Worm (Caenorhabditis elegans) whole organism, L2 larva: ENCODE measurements around the gene H43E16.1.

Source experiments
- C34F6.9 ChIP-seq: fragments of 150-350 bp; optimal IDR thresholded peaks from 2 replicates; lab custom pipeline; 2014; ENCODE audit warnings: missing biosample characterization, missing genetic modification characterization
- R02D3.7 ChIP-seq: fragments of 150-350 bp; optimal IDR thresholded peaks from 2 replicates; lab custom pipeline; 2014; ENCODE audit warnings: missing biosample characterization, missing genetic modification characterization
- Y55F3AM.14 ChIP-seq: fragments of 200-800 bp; sonication (Bioruptor generic); optimal IDR thresholded peaks from 2 replicates; lab custom pipeline; 2018; ENCODE audit warnings: mild to moderate bottlenecking, missing genetic modification characterization, missing compliant biosample characterization
- ZK546.5 ChIP-seq: sonication (generic microtip); optimal IDR thresholded peaks from 2 replicates; lab custom pipeline; 2017; ENCODE audit warnings: missing biosample characterization, missing genetic modification characterization
- aly-2 ChIP-seq: fragments of 150-350 bp; optimal IDR thresholded peaks from 2 replicates; lab custom pipeline; 2014; ENCODE audit warnings: missing biosample characterization, missing genetic modification characterization
- ama-1 ChIP-seq: fragments of 150-350 bp; optimal IDR thresholded peaks from 2 replicates; lab custom pipeline; 2018; ENCODE audit warnings: inconsistent platforms
- blmp-1 ChIP-seq: sonication (generic microtip); optimal IDR thresholded peaks from 2 replicates; lab custom pipeline; 2017; ENCODE audit warnings: missing genetic modification characterization, mild to moderate bottlenecking, missing compliant biosample characterization, antibody characterized with exemption, moderate library complexity; ENCODE audit not compliant: insufficient read depth
- ceh-16 ChIP-seq: fragments of 150-350 bp; optimal IDR thresholded peaks from 2 replicates; lab custom pipeline; 2014; ENCODE audit warnings: missing biosample characterization, missing genetic modification characterization
- ceh-82 ChIP-seq: fragments of 150-350 bp; optimal IDR thresholded peaks from 2 replicates; lab custom pipeline; 2014; ENCODE audit warnings: missing biosample characterization, missing genetic modification characterization
- crh-2 ChIP-seq: sonication (generic microtip); optimal IDR thresholded peaks from 2 replicates; lab custom pipeline; 2017; ENCODE audit warnings: missing biosample characterization, missing genetic modification characterization
- egl-27 ChIP-seq: sonication (generic microtip); optimal IDR thresholded peaks from 3 replicates; lab custom pipeline; 2017; ENCODE audit warnings: missing biosample characterization, missing genetic modification reagents, missing genetic modification characterization
- elt-1 ChIP-seq: fragments of 150-350 bp; optimal IDR thresholded peaks from 2 replicates; lab custom pipeline; 2014; ENCODE audit warnings: missing biosample characterization, missing genetic modification characterization
- elt-3 ChIP-seq: sonication (generic microtip); optimal IDR thresholded peaks from 2 replicates; lab custom pipeline; 2017; ENCODE audit warnings: missing biosample characterization, missing genetic modification characterization
- fos-1 ChIP-seq: fragments of 150-350 bp; optimal IDR thresholded peaks from 2 replicates; lab custom pipeline; 2014; ENCODE audit warnings: missing biosample characterization, missing genetic modification characterization
- lin-11 ChIP-seq: fragments of 150-350 bp; sonication (generic microtip); optimal IDR thresholded peaks from 2 replicates; lab custom pipeline; 2014; ENCODE audit warnings: missing biosample characterization, missing genetic modification characterization, inconsistent platforms, mixed read lengths
- lin-13 ChIP-seq: fragments of 150-350 bp; optimal IDR thresholded peaks from 2 replicates; lab custom pipeline; 2014; ENCODE audit warnings: missing biosample characterization, missing genetic modification reagents, missing genetic modification characterization
- lin-39 ChIP-seq: fragments of 150-350 bp; optimal IDR thresholded peaks from 2 replicates; lab custom pipeline; 2014; ENCODE audit warnings: missing biosample characterization, missing genetic modification reagents, missing genetic modification characterization
- lsy-2 ChIP-seq, 2 experiments: fragments of 150-350 bp in 1 of 2; sonication (generic microtip) in 1 of 2; optimal IDR thresholded peaks; 2 replicates each; lab custom pipeline; 2014 to 2017; ENCODE audit warnings: missing biosample characterization in 2 of 2, missing genetic modification characterization in 2 of 2
- mab-5 ChIP-seq: fragments of 150-350 bp; optimal IDR thresholded peaks from 2 replicates; lab custom pipeline; 2014; ENCODE audit warnings: missing biosample characterization, missing genetic modification characterization
- mbf-1 ChIP-seq: sonication (generic microtip); optimal IDR thresholded peaks from 2 replicates; lab custom pipeline; 2017; ENCODE audit warnings: missing biosample characterization, missing genetic modification characterization
- mdl-1 ChIP-seq, 2 experiments: fragments of 150-350 bp in 1 of 2; sonication (generic microtip) in 1 of 2; optimal IDR thresholded peaks; 2 replicates each; lab custom pipeline; 2017; ENCODE audit warnings: missing biosample characterization in 2 of 2, missing genetic modification characterization in 2 of 2
- nhr-10 ChIP-seq: sonication (generic microtip); optimal IDR thresholded peaks from 2 replicates; lab custom pipeline; 2017; ENCODE audit warnings: missing biosample characterization, missing genetic modification characterization
- nhr-11 ChIP-seq: fragments of 150-350 bp; optimal IDR thresholded peaks from 2 replicates; lab custom pipeline; 2014; ENCODE audit warnings: missing biosample characterization, missing genetic modification characterization
- nhr-12 ChIP-seq: fragments of 150-350 bp; optimal IDR thresholded peaks from 2 replicates; lab custom pipeline; 2014; ENCODE audit warnings: missing biosample characterization, missing genetic modification characterization
- nhr-21 ChIP-seq: fragments of 150-350 bp; optimal IDR thresholded peaks from 2 replicates; lab custom pipeline; 2014; ENCODE audit warnings: missing biosample characterization, missing genetic modification characterization
- nhr-25 ChIP-seq: fragments of 150-350 bp; sonication (generic microtip); optimal IDR thresholded peaks from 3 replicates; lab custom pipeline; 2014; ENCODE audit warnings: missing biosample characterization, missing genetic modification characterization
- sem-4 ChIP-seq: fragments of 150-350 bp; optimal IDR thresholded peaks from 2 replicates; lab custom pipeline; 2014; ENCODE audit warnings: missing biosample characterization, missing genetic modification reagents, missing genetic modification characterization
- sma-3 ChIP-seq: sonication (generic microtip); optimal IDR thresholded peaks from 2 replicates; lab custom pipeline; 2016; ENCODE audit warnings: missing genetic modification reagents, missing genetic modification characterization, missing compliant biosample characterization
- sma-9 ChIP-seq, 2 experiments: fragments of 150-350 bp in 1 of 2; sonication (generic microtip) in 1 of 2; optimal IDR thresholded peaks; 2 replicates each; lab custom pipeline; 2014 to 2016; ENCODE audit warnings: missing genetic modification characterization in 2 of 2, mild to moderate bottlenecking in 1 of 2, missing biosample characterization in 1 of 2, missing compliant biosample characterization in 1 of 2, missing genetic modification reagents in 1 of 2, moderate library complexity in 1 of 2
- snpc-4 ChIP-seq: fragments of 150-350 bp; optimal IDR thresholded peaks from 2 replicates; lab custom pipeline; 2014; ENCODE audit warnings: missing biosample characterization, missing genetic modification characterization
- unc-39 ChIP-seq: fragments of 150-350 bp; optimal IDR thresholded peaks from 2 replicates; lab custom pipeline; 2014; ENCODE audit warnings: missing biosample characterization, missing genetic modification characterization
- unc-62 ChIP-seq: fragments of 150-350 bp; optimal IDR thresholded peaks from 2 replicates; lab custom pipeline; 2014; ENCODE audit warnings: missing biosample characterization, missing genetic modification reagents, missing genetic modification characterization
- zag-1 ChIP-seq: fragments of 150-350 bp; optimal IDR thresholded peaks from 2 replicates; lab custom pipeline; 2014; ENCODE audit warnings: missing biosample characterization, missing genetic modification characterization
- ztf-1 ChIP-seq: fragments of 200-800 bp; sonication (Bioruptor generic); conservative IDR thresholded peaks from 2 replicates; pipeline ENCODE4 v1.3.6; 2022; ENCODE audit warnings: missing genetic modification characterization, missing compliant biosample characterization

The H43E16.1 gene

DNA sequence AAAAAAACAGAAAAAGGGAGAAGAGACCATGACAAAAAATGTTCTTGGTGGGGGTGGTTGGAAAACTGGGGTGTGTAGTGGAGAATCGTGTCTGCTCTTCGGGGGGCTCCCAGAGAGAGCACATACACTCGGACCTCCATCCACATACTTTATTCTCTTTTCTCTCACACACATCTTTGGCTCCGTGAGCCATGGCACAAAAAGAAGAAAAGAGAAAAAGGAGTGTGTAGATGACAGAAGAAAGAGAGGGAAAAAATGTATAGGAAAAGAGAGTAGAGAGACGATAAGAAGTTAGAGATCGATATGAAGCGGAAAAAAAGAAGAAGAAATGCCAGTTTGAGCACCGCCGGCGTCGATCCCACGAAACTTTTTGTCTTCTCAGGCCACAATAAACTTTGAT lies 34.9 kb downstream of the H43E16.1 start (continued):
- no peak for TF ChIP-seq ZK546.5 (tag; lab: Kevin White, UChicago)
- no peak for TF ChIP-seq sem-4
- TF ChIP-seq aly-2 (tag; lab: Kevin White, UChicago) = no peak
- TF ChIP-seq lsy-2 (tag; optimal IDR thresholded peaks at IDR 0.05; lab: Kevin White, UChicago) = peak; percentile 24 to 54
- no peak for TF ChIP-seq nhr-11 (tag; lab: Kevin White, UChicago)
- peak; percentile 7 for TF ChIP-seq snpc-4 (tag; lab: Kevin White, UChicago)
- TF ChIP-seq R02D3.7 = no peak
- TF ChIP-seq zag-1 (tag; lab: Kevin White, UChicago) = peak; percentile 79
- peak; percentile 60 for TF ChIP-seq mab-5
- no peak for TF ChIP-seq nhr-25 (tag; lab: Kevin White, UChicago)
- no peak for TF ChIP-seq fos-1 (tag; lab: Kevin White, UChicago)
- TF ChIP-seq lin-11 (tag; lab: Kevin White, UChicago) = peak; percentile 21
- TF ChIP-seq ceh-16 (tag; lab: Kevin White, UChicago) = no peak
- TF ChIP-seq ceh-82 = no peak
- TF ChIP-seq C34F6.9 (tag; lab: Kevin White, UChicago) = peak; percentile 81
- TF ChIP-seq elt-3 (tag; lab: Kevin White, UChicago) = no peak
- TF ChIP-seq unc-39 = no peak
- no peak for TF ChIP-seq ztf-1 (GFP tag; lab: Robert Waterston, UW)
- no peak for TF ChIP-seq mdl-1 (tag; optimal IDR thresholded peaks at IDR 0.05; lab: Kevin White, UChicago)
- TF ChIP-seq unc-62 (GFP tag; lab: Kevin White, UChicago) = no peak
- no peak for TF ChIP-seq nhr-10 (tag; lab: Kevin White, UChicago)
- TF ChIP-seq blmp-1 (tag; lab: Kevin White, UChicago) = no peak
- TF ChIP-seq Y55F3AM.14 = no peak
- no peak for TF ChIP-seq lin-13 (GFP tag; lab: Kevin White, UChicago)

ce11 chrII:6709680-6710079 lies 35.6 kb downstream of the H43E16.1 start:
- TF ChIP-seq nhr-21 = peak; percentile 20
- TF ChIP-seq elt-1 (tag; lab: Kevin White, UChicago) = no peak
- TF ChIP-seq, all 48 proteins: peak for 1

DNA sequence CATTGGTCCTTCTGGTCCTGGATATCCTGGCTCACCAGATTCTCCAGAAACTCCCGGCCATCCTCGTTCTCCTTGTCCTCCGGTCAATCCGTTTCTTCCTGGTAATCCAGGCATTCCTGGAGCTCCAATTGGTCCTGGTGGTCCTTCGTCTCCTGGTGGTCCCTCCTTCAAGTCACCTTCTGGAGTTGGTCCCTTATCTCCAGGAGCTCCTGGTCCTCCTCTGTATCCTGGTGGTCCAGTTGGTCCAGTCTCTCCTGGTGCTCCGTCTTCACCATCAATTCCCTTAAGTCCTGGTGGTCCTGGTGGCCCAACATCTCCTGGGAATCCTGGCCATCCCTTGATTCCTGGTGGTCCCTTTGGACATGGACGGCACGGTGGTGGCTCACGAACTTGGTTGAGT lies 36.5 kb downstream of the H43E16.1 start:
- TF ChIP-seq blmp-1 (tag; lab: Kevin White, UChicago) (no peak), ztf-1 (GFP tag; lab: Robert Waterston, UW) (no peak), zag-1 (tag; lab: Kevin White, UChicago) (no peak), R02D3.7 (no peak), mbf-1 (no peak), nhr-21 (no peak), crh-2 (no peak), ceh-82 (no peak), ama-1 (lab: Kevin White, UChicago) (no peak), mab-5 (no peak)
- TF ChIP-seq, all 48 proteins: peak for 0

- TF ChIP-seq nhr-12 (tag; lab: Kevin White, UChicago) (no peak), lsy-2 (tag; optimal IDR thresholded peaks at IDR 0.05; lab: Kevin White, UChicago) (peak in 1 of 2 experiments; percentile 63), blmp-1 (tag; lab: Kevin White, UChicago) (peak; percentile 92), nhr-10 (tag; lab: Kevin White, UChicago) (no peak), elt-3 (tag; lab: Kevin White, UChicago) (no peak), elt-1 (tag; lab: Kevin White, UChicago) (peak; percentile 42), mbf-1 (no peak), sma-3 (GFP tag; lab: Kevin White, UChicago) (peak; percentile 51), fos-1 (tag; lab: Kevin White, UChicago) (peak; percentile 33), lin-39 (no peak), nhr-21 (peak; percentile 92), egl-27 (tag; lab: Kevin White, UChicago) (peak; percentile 9), sem-4 (peak; percentile 16), sma-9 (GFP tag; optimal IDR thresholded peaks at IDR 0.05; lab: Kevin White, UChicago) (peak; percentile 84), sma-9 (tag; optimal IDR thresholded peaks at IDR 0.05; lab: Kevin White, UChicago) (no peak)
These were observed 38.3 kb downstream of the H43E16.1 start, which contains the start of the genes dpy-10 and T14B4.19 for ce11 chrII:6712177-6712981. TSS of gene dpy-10 (minus strand) at chrII:6712227. TSS of gene T14B4.19 (minus strand) at chrII:6712931.
